Worm (Caenorhabditis elegans) whole organism, dauer: ENCODE measurements around the gene T01H3.3.

Source experiments
- unc-62 ChIP-seq: sonication (generic microtip); optimal IDR thresholded peaks from 2 replicates; lab custom pipeline; 2017; ENCODE audit warnings: missing biosample characterization, missing genetic modification reagents, missing genetic modification characterization

T01H3.3 gene

DNA sequence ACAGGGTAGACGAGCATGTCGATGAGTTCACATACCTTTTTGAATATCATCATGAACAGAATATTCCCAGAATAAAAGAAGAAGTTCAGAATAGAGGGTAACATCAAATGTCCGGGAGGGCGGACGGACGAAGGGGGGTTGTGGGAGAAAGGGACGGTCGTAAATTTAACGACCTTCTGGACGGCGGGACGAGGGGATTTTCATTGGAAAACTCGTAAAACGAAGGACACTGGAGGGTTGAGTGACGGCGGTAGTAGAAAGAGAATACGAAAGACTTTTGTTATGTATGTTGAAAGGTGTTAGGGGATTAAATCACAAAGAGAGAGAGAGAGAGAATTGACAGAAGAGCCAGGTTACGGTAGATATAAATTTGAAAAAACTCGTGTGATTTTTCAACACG, 23.1 kb downstream of the T01H3.3 start:
- no peak for TF ChIP-seq unc-62 (GFP tag; lab: Kevin White, UChicago)

DNA sequence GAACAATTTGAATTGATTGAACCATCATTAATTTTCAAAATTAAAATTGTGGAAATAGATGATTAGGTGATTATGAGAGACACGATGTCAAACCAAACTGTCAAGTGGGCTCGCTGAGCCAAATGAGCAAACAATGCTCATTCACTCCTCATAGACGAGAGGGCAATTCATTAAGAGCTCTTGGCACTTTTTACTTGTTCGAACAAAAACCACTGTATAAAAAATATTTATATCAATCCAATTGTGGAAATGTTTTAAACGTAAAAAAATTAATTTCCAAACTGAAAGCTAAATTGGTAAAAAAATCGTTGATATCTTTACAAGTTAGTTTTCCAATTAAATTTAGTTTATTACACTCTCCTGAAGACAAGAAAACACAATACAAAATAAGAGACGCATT, 24.0 kb downstream of the T01H3.3 start, which contains the start of gene acr-7:
Gene acr-7, minus strand, starts transcription at position 101 of the 400 bp plus-strand sequence.
- TF ChIP-seq unc-62 (GFP tag; lab: Kevin White, UChicago) = no peak

- TF ChIP-seq unc-62 (GFP tag; lab: Kevin White, UChicago) = no peak
Observed at ce11 chrII:7845571-7846236, 28.0 kb downstream of the T01H3.3 start, which contains the start of gene T09A5.4. Gene T09A5.4, plus strand, starts transcription at chrII:7846186.

- no peak for TF ChIP-seq unc-62 (GFP tag; lab: Kevin White, UChicago)
Observed at ce11 chrII:7842053-7842452, 31.6 kb downstream of the T01H3.3 start, which contains the start of gene klp-3. Gene klp-3, plus strand, starts transcription at chrII:7842353.

DNA sequence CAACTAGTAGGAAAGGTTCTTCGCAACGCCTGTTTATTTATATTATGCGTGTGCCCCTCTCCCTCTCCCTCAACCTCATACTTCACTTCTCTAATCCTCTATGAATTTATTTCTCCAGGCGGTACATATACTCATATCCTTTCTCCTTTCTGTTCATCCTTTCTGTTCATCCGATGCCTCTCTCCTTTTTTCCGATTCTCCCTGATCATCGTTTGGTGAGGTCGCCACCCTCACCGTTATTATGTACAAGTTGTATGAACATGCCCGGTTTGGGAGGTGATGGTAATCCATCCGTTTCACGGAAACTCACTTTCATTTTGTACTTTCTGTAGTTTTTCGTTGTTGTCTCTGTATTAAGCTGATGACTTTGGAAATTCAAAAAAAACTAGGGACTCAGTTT, 34.0 kb downstream of the T01H3.3 start:
- TF ChIP-seq unc-62 (GFP tag; lab: Kevin White, UChicago) = no peak

DNA sequence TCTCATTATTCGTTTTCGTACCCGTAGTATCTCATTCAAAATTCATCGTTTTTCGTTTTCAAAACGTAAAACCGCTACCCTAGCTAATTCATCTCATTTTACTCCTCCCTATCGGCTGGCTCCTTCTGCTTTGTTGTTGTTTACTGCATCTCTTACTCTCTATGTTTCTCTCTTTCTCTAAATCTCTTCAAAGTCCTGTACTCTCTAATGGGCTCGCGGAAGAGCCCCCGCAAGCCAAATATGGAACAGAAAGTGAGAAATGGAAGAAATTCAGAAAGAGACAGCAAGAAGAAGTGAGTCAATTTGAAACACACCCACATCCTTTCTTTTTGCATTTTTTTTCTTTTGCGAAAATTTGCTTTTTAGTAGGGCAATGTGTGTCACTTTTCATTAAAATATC, 35.0 kb downstream of the T01H3.3 start:
- TF ChIP-seq unc-62 (GFP tag; lab: Kevin White, UChicago) = no peak

ce11 chrII:7836613-7837226, 37.0 kb downstream of the T01H3.3 start:
- TF ChIP-seq unc-62 (GFP tag; lab: Kevin White, UChicago) = no peak

DNA sequence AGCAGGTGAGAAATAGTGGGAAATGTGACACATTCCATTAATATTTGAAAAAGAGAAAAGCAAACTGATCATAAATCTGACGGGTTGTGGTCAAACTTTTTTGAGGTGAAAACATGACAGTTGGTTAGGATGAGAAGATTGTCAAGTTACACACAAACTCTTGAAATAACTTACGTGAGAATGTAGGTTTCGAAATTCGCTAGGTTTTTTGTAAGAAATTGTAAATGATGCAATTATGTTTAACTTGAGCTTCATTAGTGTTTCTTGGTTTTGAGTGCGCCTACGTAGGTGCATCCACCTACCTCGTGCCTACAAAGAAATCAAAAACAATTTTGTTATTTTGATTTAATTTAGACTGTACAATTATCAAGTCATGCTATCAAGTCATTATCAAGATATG, 38.4 kb downstream of the T01H3.3 start, which contains the start of gene cex-2:
Gene cex-2, minus strand, starts transcription at position 101 of the 400 bp plus-strand sequence.
- TF ChIP-seq unc-62 (GFP tag; lab: Kevin White, UChicago) = no peak

DNA sequence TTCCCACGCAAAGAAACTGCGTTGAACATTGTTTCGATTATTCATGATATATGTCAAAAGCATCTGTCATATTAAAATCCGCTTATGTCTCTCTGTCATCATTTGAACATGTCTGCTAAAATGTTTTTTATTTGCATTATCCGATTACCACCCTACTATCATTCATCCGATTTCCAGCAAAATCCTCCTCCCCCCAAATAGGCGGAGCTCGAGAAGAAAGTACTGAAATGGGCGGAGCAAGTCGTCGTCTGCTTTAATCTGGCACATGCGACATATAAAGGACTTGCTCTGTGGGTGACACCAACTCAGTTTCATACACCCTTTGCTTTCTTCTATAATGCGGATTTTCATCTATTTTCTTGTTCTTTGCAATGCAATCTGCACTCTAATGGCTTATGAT, 41.6 kb downstream of the T01H3.3 start, which contains the start of gene T09A5.14:
Gene T09A5.14, plus strand, starts transcription at position 301 of the 400 bp plus-strand sequence.
- no peak for TF ChIP-seq unc-62 (GFP tag; lab: Kevin White, UChicago)

- TF ChIP-seq unc-62 (GFP tag; lab: Kevin White, UChicago) = no peak
Observed at ce11 chrII:7829616-7830015, 44.1 kb downstream of the T01H3.3 start.

DNA sequence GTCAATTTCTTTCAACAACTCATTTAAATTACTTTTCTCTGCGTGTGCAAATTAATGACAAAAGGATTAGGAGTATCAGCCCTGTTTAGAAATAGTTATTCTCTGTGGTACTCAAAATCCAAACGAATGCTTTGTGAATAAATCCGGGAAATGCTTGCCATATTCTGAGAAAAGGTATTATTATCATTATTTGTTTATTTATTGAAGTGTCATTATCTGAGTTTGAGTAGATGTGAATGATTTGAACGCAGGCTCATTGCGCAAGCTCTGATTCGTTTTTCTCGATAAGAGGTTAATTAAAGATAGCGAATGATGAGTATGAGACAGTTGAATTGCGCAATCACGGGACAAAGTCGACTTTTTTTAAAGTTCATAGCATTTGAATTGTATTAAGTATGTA, 45.8 kb downstream of the T01H3.3 start:
- TF ChIP-seq unc-62 (GFP tag; lab: Kevin White, UChicago) = no peak

DNA sequence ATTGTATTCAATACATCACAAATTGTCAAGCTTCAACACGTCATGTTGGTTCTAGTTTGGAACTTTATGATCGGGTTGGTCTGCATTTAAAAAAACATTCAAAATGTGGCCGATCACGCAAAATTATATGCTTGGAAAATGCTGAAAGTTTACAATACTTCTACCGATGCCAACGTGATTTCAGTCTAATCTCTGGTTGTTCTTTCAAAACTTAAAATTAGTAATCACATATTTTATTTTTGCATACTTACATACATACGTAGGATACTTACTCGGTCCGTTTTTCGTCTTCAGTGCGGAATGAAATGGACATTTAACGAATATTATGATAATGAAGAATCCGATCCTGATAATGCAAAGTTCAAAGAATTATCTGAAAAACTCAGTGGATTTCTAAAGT, 48.6 kb downstream of the T01H3.3 start, which contains the start of gene srw-62:
Gene srw-62, plus strand, starts transcription at position 301 of the 400 bp plus-strand sequence.
- TF ChIP-seq unc-62 (GFP tag; lab: Kevin White, UChicago) = no peak

ce11 chrII:7822454-7822853, 51.2 kb downstream of the T01H3.3 start, which contains the start of gene irld-47:
Gene irld-47, minus strand, starts transcription at chrII:7822554.
- TF ChIP-seq unc-62 (GFP tag; lab: Kevin White, UChicago) = no peak
